Worm (Caenorhabditis elegans) whole organism, midembryonic: Measurements from ENCODE around the gene F20B6.9.

ENCODE experiments used
- cog-1 ChIP-seq: sonication (generic microtip); optimal IDR thresholded peaks from 2 replicates; lab custom pipeline; 2016; ENCODE audit warnings: missing genetic modification characterization, missing compliant biosample characterization
- flt-1 ChIP-seq: fragments of 200-800 bp; sonication (Bioruptor generic); IDR thresholded peaks from 2 replicates; pipeline ENCODE4 v1.3.6; 2022; ENCODE audit warnings: missing genetic modification characterization, missing compliant biosample characterization
- klf-2 ChIP-seq: fragments of 200-800 bp; sonication (Bioruptor generic); conservative IDR thresholded peaks from 2 replicates; pipeline ENCODE4 v1.3.6; 2022; ENCODE audit warnings: missing genetic modification reagents, missing genetic modification characterization, missing compliant biosample characterization
- med-1 ChIP-seq: sonication (generic microtip); optimal IDR thresholded peaks from 2 replicates; lab custom pipeline; 2017; ENCODE audit warnings: missing genetic modification characterization, mild to moderate bottlenecking, missing compliant biosample characterization, antibody characterized with exemption, missing genetic modification reagents; ENCODE audit not compliant: insufficient read depth
- tab-1 ChIP-seq: fragments of 200-800 bp; sonication (Bioruptor generic); IDR thresholded peaks from 2 replicates; pipeline ENCODE4 v1.3.6; 2022; ENCODE audit warnings: missing genetic modification characterization, missing compliant biosample characterization
- ztf-29 ChIP-seq: fragments of 200-800 bp; sonication (Bioruptor generic); IDR thresholded peaks from 2 replicates; pipeline ENCODE4 v1.3.6; 2022; ENCODE audit warnings: missing genetic modification reagents, missing genetic modification characterization, missing compliant biosample characterization

DNA sequence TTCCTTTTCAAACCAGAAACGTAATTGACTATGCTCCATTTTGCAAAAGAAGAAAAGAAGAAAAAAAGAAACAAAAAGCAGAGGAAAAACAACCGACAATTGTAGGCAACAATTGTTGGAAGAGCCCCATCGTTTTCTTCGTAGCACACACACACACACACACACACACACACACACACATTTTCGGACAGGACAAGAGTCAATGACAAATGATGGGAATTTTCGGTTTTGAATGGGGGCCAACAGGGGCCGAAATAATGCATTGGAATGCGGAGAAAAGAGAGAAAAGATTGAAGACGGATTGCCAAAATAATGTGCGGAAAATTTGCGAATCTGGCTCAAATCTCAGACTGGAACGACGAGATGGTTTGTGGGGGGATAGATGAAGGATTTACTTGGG lies 52.5 kb downstream of the F20B6.9 start:
- TF ChIP-seq flt-1 (GFP tag; lab: Robert Waterston, UW), result no peak
- no peak for TF ChIP-seq tab-1 (GFP tag; lab: Robert Waterston, UW)
- no peak for TF ChIP-seq klf-2
- no peak for TF ChIP-seq ztf-29 (GFP tag; lab: Robert Waterston, UW)
- no peak for TF ChIP-seq cog-1 (tag; lab: Kevin White, UChicago)
- TF ChIP-seq med-1 (GFP tag; lab: Kevin White, UChicago), result no peak
